Fruit fly (Drosophila melanogaster) whole organism, wandering third instar larva: ENCODE data around the gene Msh6.

Source experiments
- Abd-B ChIP-seq: fragments of >200 bp; optimal IDR thresholded peaks from 2 replicates; lab custom pipeline; 2017; ENCODE audit warnings: missing biosample characterization, missing genetic modification characterization
- CG32264 ChIP-seq: fragments of 200-800 bp; sonication (Bioruptor generic); optimal IDR thresholded peaks from 2 replicates; lab custom pipeline; 2016; ENCODE audit warnings: missing biosample characterization, missing genetic modification characterization
- CG9705 ChIP-seq: fragments of 200-800 bp; sonication (Bioruptor generic); optimal IDR thresholded peaks from 2 replicates; lab custom pipeline; 2018; ENCODE audit warnings: missing biosample characterization, mild to moderate bottlenecking, missing genetic modification characterization
- CrebA ChIP-seq: fragments of 200-800 bp; sonication (Bioruptor generic); optimal IDR thresholded peaks from 2 replicates; lab custom pipeline; 2016; ENCODE audit warnings: missing biosample characterization, mild to moderate bottlenecking, missing genetic modification characterization, borderline replicate concordance
- Dfd ChIP-seq: fragments of >200 bp; optimal IDR thresholded peaks from 2 replicates; lab custom pipeline; 2017; ENCODE audit warnings: missing biosample characterization, missing genetic modification characterization
- Dif ChIP-seq: fragments of 200-275, 200-300 bp; sonication (Bioruptor generic); optimal IDR thresholded peaks from 2 replicates; lab custom pipeline; 2018; ENCODE audit warnings: missing biosample characterization, missing genetic modification characterization; ENCODE audit not compliant: partially characterized antibody
- GATAd ChIP-seq: sonication (Bioruptor generic); optimal IDR thresholded peaks from 2 replicates; lab custom pipeline; 2016; ENCODE audit warnings: missing biosample characterization, missing genetic modification characterization
- HLH106 ChIP-seq: fragments of 200-800 bp; optimal IDR thresholded peaks from 3 replicates; lab custom pipeline; 2019; ENCODE audit warnings: missing biosample characterization, mild to moderate bottlenecking, missing genetic modification characterization, moderate library complexity
- Hnf4 ChIP-seq: fragments of 200-800 bp; sonication (Bioruptor generic); optimal IDR thresholded peaks from 2 replicates; lab custom pipeline; 2016; ENCODE audit warnings: missing biosample characterization, mild to moderate bottlenecking, missing genetic modification characterization
- Hr78 ChIP-seq: fragments of >200 bp; optimal IDR thresholded peaks from 2 replicates; lab custom pipeline; 2017; ENCODE audit warnings: missing biosample characterization, missing genetic modification characterization
- Hr83 ChIP-seq: fragments of 200-300 bp; sonication (Bioruptor generic); optimal IDR thresholded peaks from 2 replicates; lab custom pipeline; 2016; ENCODE audit warnings: missing biosample characterization, mild to moderate bottlenecking, missing genetic modification characterization, moderate library complexity; ENCODE audit not compliant: poor library complexity, severe bottlenecking
- Jra ChIP-seq: sonication (Bioruptor generic); optimal IDR thresholded peaks from 2 replicates; lab custom pipeline; 2016; ENCODE audit warnings: missing biosample characterization, missing genetic modification characterization
- Mio ChIP-seq: sonication (Bioruptor generic); optimal IDR thresholded peaks from 2 replicates; lab custom pipeline; 2016; ENCODE audit warnings: missing biosample characterization, missing genetic modification characterization
- Myc ChIP-seq: fragments of >200 bp; optimal IDR thresholded peaks from 2 replicates; lab custom pipeline; 2017
- N ChIP-seq: fragments of >200 bp; optimal IDR thresholded peaks from 2 replicates; lab custom pipeline; 2018; ENCODE audit warnings: missing biosample characterization, missing external identifiers, missing genetic modification characterization
- OdsH ChIP-seq: fragments of 200-800 bp; sonication (Bioruptor generic); optimal IDR thresholded peaks from 2 replicates; lab custom pipeline; 2016; ENCODE audit warnings: missing biosample characterization, mild to moderate bottlenecking, missing genetic modification characterization
- Rel ChIP-seq, 2 experiments: fragments of 200-800 bp; sonication (Bioruptor generic) in 1 of 2; optimal IDR thresholded peaks; 2 replicates in 1 of 2; 3 replicates in 1 of 2; lab custom pipeline; 2016 to 2019; ENCODE audit warnings: mild to moderate bottlenecking in 2 of 2, missing biosample characterization in 2 of 2, missing genetic modification characterization in 2 of 2, moderate library complexity in 1 of 2
- Sp1 ChIP-seq: fragments of 200-800 bp; sonication (Bioruptor generic); optimal IDR thresholded peaks from 3 replicates; lab custom pipeline; 2019; ENCODE audit warnings: missing biosample characterization, mild to moderate bottlenecking, missing genetic modification characterization, moderate library complexity
- Vsx2 ChIP-seq: fragments of 200-300, 225-300 bp; sonication (Bioruptor generic); optimal IDR thresholded peaks from 2 replicates; lab custom pipeline; 2018; ENCODE audit warnings: missing biosample characterization, missing genetic modification characterization; ENCODE audit not compliant: partially characterized antibody
- br ChIP-seq: fragments of 200-800 bp; sonication (Bioruptor generic); optimal IDR thresholded peaks from 2 replicates; lab custom pipeline; 2016; ENCODE audit warnings: missing biosample characterization, missing genetic modification characterization
- brk ChIP-seq: fragments of 200-800 bp; sonication (Bioruptor generic); optimal IDR thresholded peaks from 2 replicates; lab custom pipeline; 2016; ENCODE audit warnings: missing biosample characterization, mild to moderate bottlenecking, missing genetic modification characterization
- dl ChIP-seq, 2 experiments: fragments of 175-275, 200-275 bp in 1 of 2; fragments of 200-275 bp in 1 of 2; sonication (Bioruptor generic); optimal IDR thresholded peaks; lab custom pipeline; 2018; ENCODE audit warnings: mild to moderate bottlenecking in 2 of 2, missing biosample characterization in 2 of 2, missing genetic modification characterization in 2 of 2, moderate library complexity in 2 of 2; ENCODE audit not compliant: partially characterized antibody in 2 of 2, insufficient read depth in 1 of 2
- dmrt93B ChIP-seq: fragments of 200-800 bp; sonication (Bioruptor generic); optimal IDR thresholded peaks from 2 replicates; lab custom pipeline; 2018; ENCODE audit warnings: missing biosample characterization, mild to moderate bottlenecking, missing genetic modification characterization
- dsf ChIP-seq: sonication (Bioruptor generic); optimal IDR thresholded peaks from 2 replicates; lab custom pipeline; 2016; ENCODE audit warnings: missing biosample characterization, missing genetic modification characterization, borderline replicate concordance
- ey ChIP-seq: fragments of 200-800 bp; sonication (Bioruptor generic); optimal IDR thresholded peaks from 2 replicates; lab custom pipeline; 2016; ENCODE audit warnings: missing biosample characterization, missing genetic modification characterization
- foxo ChIP-seq, 2 experiments: fragments of 200-800 bp; sonication (Bioruptor generic); optimal IDR thresholded peaks; 2 replicates in 1 of 2; 3 replicates in 1 of 2; lab custom pipeline; 2016 to 2017; ENCODE audit warnings: missing biosample characterization in 2 of 2, missing genetic modification characterization in 2 of 2
- fru ChIP-seq: fragments of 200-800 bp; sonication (Bioruptor generic); optimal IDR thresholded peaks from 3 replicates; lab custom pipeline; 2016; ENCODE audit warnings: missing biosample characterization, mild to moderate bottlenecking, missing genetic modification characterization
- h ChIP-seq: fragments of 200-800 bp; sonication (Bioruptor generic); optimal IDR thresholded peaks from 3 replicates; lab custom pipeline; 2016; ENCODE audit warnings: missing biosample characterization, mild to moderate bottlenecking, missing genetic modification characterization
- jim ChIP-seq: fragments of 175-275, 200-325 bp; sonication (Bioruptor generic); optimal IDR thresholded peaks from 2 replicates; lab custom pipeline; 2016; ENCODE audit warnings: missing biosample characterization, mild to moderate bottlenecking, missing genetic modification characterization
- lola ChIP-seq: fragments of >200 bp; optimal IDR thresholded peaks from 2 replicates; lab custom pipeline; 2017; ENCODE audit warnings: missing biosample characterization, missing genetic modification characterization
- pan ChIP-seq: fragments of >200 bp; optimal IDR thresholded peaks from 2 replicates; lab custom pipeline; 2017
- psq ChIP-seq: fragments of 200-800 bp; sonication (Bioruptor generic); optimal IDR thresholded peaks from 3 replicates; lab custom pipeline; 2017; ENCODE audit warnings: missing biosample characterization, mild to moderate bottlenecking, missing genetic modification characterization, moderate library complexity
- rgr ChIP-seq: fragments of 200-800 bp; sonication (Bioruptor generic); optimal IDR thresholded peaks from 3 replicates; lab custom pipeline; 2016; ENCODE audit warnings: missing biosample characterization, mild to moderate bottlenecking, missing genetic modification characterization
- sage ChIP-seq: fragments of 200-800 bp; sonication (Bioruptor generic); optimal IDR thresholded peaks from 2 replicates; lab custom pipeline; 2016; ENCODE audit warnings: missing biosample characterization, mild to moderate bottlenecking, missing genetic modification characterization
- sv ChIP-seq: fragments of 200-800 bp; sonication (Bioruptor generic); optimal IDR thresholded peaks from 3 replicates; lab custom pipeline; 2016; ENCODE audit warnings: missing biosample characterization, missing genetic modification characterization
- tai ChIP-seq: sonication (Bioruptor generic); optimal IDR thresholded peaks from 2 replicates; lab custom pipeline; 2016; ENCODE audit warnings: missing biosample characterization, missing genetic modification characterization
- usp ChIP-seq: fragments of >200 bp; optimal IDR thresholded peaks from 2 replicates; lab custom pipeline; 2017; ENCODE audit warnings: missing biosample characterization, missing genetic modification characterization
- woc ChIP-seq: sonication (Bioruptor generic); optimal IDR thresholded peaks from 2 replicates; lab custom pipeline; 2016; ENCODE audit warnings: missing biosample characterization, mild to moderate bottlenecking, missing genetic modification characterization

Msh6 gene

DNA sequence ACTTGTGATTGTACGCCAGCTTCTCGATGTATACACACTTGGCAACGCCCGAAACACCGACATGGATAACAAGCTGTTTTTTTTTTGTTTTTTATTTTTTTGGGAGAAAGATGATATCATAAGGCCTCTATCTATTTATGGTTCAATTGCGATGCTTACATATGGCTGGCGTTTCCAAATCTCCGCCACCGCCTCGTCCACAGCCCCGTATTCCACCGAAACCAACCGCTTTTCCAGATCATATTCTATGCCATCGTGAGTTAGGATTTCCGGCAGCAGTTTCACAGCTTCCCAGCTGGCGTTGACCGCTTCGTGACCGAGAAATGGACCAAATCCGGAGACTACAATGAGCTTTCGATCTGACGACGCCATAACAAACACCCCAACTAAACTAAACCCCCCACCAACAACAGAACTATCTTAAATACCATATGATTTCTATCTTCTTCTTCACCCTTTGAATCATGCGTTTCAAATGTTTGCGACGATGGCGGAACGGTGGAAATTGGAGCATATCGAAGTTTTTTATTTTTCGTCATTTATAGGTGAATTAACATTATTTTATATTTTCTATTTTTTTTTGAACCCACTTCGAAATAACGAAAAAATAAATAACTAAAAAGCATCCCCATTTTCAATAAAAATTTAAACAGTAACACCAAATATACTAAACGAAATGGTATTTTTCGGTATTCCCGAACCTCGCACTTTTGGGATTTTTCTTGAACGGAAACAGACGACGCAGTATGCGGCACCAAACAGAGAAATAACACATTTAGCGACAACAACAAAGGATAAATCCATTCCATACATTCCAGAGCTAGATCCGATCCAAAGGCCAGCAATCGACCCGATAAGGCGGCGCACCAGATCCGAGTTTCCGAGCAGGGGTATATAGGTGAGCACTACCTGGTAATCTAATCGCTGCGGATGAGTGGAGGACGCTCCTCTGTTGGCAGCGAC is 14.4 kb downstream of the Msh6 start, which contains the start of the genes CG32147 and Pex3:
TSS of gene CG32147 (minus strand) at position 422 of the 963 bp plus-strand sequence.
TSS of gene Pex3 (plus strand) at position 718 of the 963 bp plus-strand sequence.
- TF ChIP-seq OdsH (GFP tag; lab: Kevin White, UChicago) (no peak), psq (GFP tag; lab: Kevin White, UChicago) (no peak), CG9705 (GFP tag; lab: Kevin White, UChicago) (no peak), Abd-B (no peak), br (GFP tag; lab: Kevin White, UChicago) (no peak), Hr83 (no peak), rgr (GFP tag; lab: Kevin White, UChicago) (no peak), HLH106 (no peak), GATAd (GFP tag; lab: Kevin White, UChicago) (no peak), fru (no peak), dmrt93B (GFP tag; lab: Kevin White, UChicago) (no peak), lola (GFP tag; lab: Kevin White, UChicago) (no peak), Dif (GFP tag; lab: Kevin White, UChicago) (no peak), Hr78 (no peak), foxo (GFP tag; optimal IDR thresholded peaks at IDR 0.05; lab: Kevin White, UChicago) (peak in 1 of 2 experiments; percentile 15), h (GFP tag; lab: Kevin White, UChicago) (peak; percentile 32), pan (lab: Kevin White, UChicago) (no peak), woc (GFP tag; lab: Kevin White, UChicago) (peak; percentile 22), CG32264 (GFP tag; lab: Kevin White, UChicago) (no peak), tai (GFP tag; lab: Kevin White, UChicago) (no peak), Hnf4 (GFP tag; lab: Kevin White, UChicago) (peak; percentile 32), N (GFP tag; lab: Kevin White, UChicago) (no peak), brk (GFP tag; lab: Kevin White, UChicago) (peak; percentile 57), usp (GFP tag; lab: Kevin White, UChicago) (no peak), Vsx2 (GFP tag; lab: Kevin White, UChicago) (no peak), jim (GFP tag; lab: Kevin White, UChicago) (no peak), sage (GFP tag; lab: Kevin White, UChicago) (no peak), dl (GFP tag; optimal IDR thresholded peaks at IDR 0.05; lab: Kevin White, UChicago; ENCODE audit: insufficient read depth in 1 of 2, partially characterized antibody in 2 of 2) (no peak), Rel (GFP tag; optimal IDR thresholded peaks at IDR 0.05; lab: Kevin White, UChicago) (no peak), Rel (tag; optimal IDR thresholded peaks at IDR 0.05; lab: Kevin White, UChicago) (peak; percentile 78), Mio (GFP tag; lab: Kevin White, UChicago) (no peak), dsf (no peak), Myc (lab: Kevin White, UChicago) (no peak), CrebA (GFP tag; lab: Kevin White, UChicago) (no peak), Dfd (GFP tag; lab: Kevin White, UChicago) (no peak), Jra (GFP tag; lab: Kevin White, UChicago) (peak; percentile 5), Sp1 (GFP tag; lab: Kevin White, UChicago) (peak; percentile 6), sv (no peak), ey (GFP tag; lab: Kevin White, UChicago) (no peak)

- no peak for TF ChIP-seq Jra (GFP tag; lab: Kevin White, UChicago)
- TF ChIP-seq sv, result no peak
- no peak for TF ChIP-seq Dfd (GFP tag; lab: Kevin White, UChicago)
- TF ChIP-seq lola (GFP tag; lab: Kevin White, UChicago), result no peak
- TF ChIP-seq CrebA (GFP tag; lab: Kevin White, UChicago), result no peak
- TF ChIP-seq Dif (GFP tag; lab: Kevin White, UChicago), result no peak
- TF ChIP-seq N (GFP tag; lab: Kevin White, UChicago), result no peak
- peak; percentile 11 for TF ChIP-seq CG9705 (GFP tag; lab: Kevin White, UChicago)
- no peak for TF ChIP-seq ey (GFP tag; lab: Kevin White, UChicago)
- TF ChIP-seq Hnf4 (GFP tag; lab: Kevin White, UChicago), result no peak
- TF ChIP-seq Sp1 (GFP tag; lab: Kevin White, UChicago), result no peak
- TF ChIP-seq Abd-B, result no peak
- TF ChIP-seq woc (GFP tag; lab: Kevin White, UChicago), result no peak
- no peak for TF ChIP-seq GATAd (GFP tag; lab: Kevin White, UChicago)
- peak; percentile 2 for TF ChIP-seq HLH106
- TF ChIP-seq Vsx2 (GFP tag; lab: Kevin White, UChicago), result no peak
- TF ChIP-seq sage (GFP tag; lab: Kevin White, UChicago), result no peak
- TF ChIP-seq, all 38 proteins: peak for 2
These were observed 15.3 kb downstream of the Msh6 start for dm6 chr3L:15143108-15143507.
